Fruit fly (Drosophila melanogaster): ENCODE results near the gene CG10508.

dm6 chr3L:21224274-21224673, 14.3 kb downstream of the CG10508 start:
- TF ChIP-seq CG8478 (optimal IDR thresholded peaks at IDR 0.05) (no peak), CTCF (optimal IDR thresholded peaks at IDR 0.05) (no peak)
